Worm (Caenorhabditis elegans): ENCODE measurements around the gene srw-34.
A peak's percentile ranks its signal among the peaks of the same experiment; 100 is the strongest.

srw-34 gene

DNA sequence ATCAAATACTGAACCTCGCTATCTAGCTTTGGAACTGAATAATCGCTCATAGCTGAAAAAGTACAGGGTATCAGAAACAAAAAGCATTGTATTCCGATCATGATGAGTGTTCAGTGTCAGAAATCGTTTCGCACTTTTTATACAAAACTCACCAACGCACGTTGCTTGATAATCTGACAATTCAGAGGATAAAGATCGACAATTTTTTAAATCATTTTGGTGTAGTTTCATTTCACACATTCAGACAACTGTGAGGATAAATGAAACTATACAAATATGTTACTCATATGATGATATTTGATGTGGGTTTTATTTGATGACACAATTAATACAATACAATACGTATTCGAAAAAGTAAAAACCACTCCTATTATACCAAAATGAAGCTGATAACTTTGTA, 39.1 kb downstream of the srw-34 start, which contains the start of gene F57E7.2:
TSS of gene F57E7.2 (minus strand) at position 101 of the 400 bp plus-strand sequence.
- no peak for TF ChIP-seq nhr-77 (tag; optimal IDR thresholded peaks at IDR 0.05)
- TF ChIP-seq F26F4.8 (GFP tag; conservative IDR thresholded peaks at IDR 0.05) = no peak
- no peak for TF ChIP-seq arid-1 (GFP tag; conservative IDR thresholded peaks at IDR 0.05)
- TF ChIP-seq spr-3 (GFP tag; optimal IDR thresholded peaks at IDR 0.05) = no peak
- no peak for TF ChIP-seq nhr-11 (tag; optimal IDR thresholded peaks at IDR 0.05)
- no peak for TF ChIP-seq unc-130 (GFP tag; optimal IDR thresholded peaks at IDR 0.05)
- TF ChIP-seq T26A8.4 (GFP tag; IDR thresholded peaks at IDR 0.05) = no peak
- no peak for TF ChIP-seq Y105C5A.15 (GFP tag; IDR thresholded peaks at IDR 0.05)
- TF ChIP-seq egl-43 (GFP tag; IDR thresholded peaks at IDR 0.05) = no peak
- TF ChIP-seq mxl-3 (GFP tag; optimal IDR thresholded peaks at IDR 0.05) = no peak
- no peak for TF ChIP-seq ztf-11 (tag; optimal IDR thresholded peaks at IDR 0.05)
- no peak for TF ChIP-seq ZK337.2 (GFP tag; IDR thresholded peaks at IDR 0.05)
- TF ChIP-seq dmd-9 (GFP tag; IDR thresholded peaks at IDR 0.05) = no peak
- no peak for TF ChIP-seq nhr-25 (tag; optimal IDR thresholded peaks at IDR 0.05; ENCODE audit: borderline replicate concordance, insufficient read depth)
- TF ChIP-seq lim-7 (GFP tag; IDR thresholded peaks at IDR 0.05) = no peak
- TF ChIP-seq lin-29 (GFP tag; IDR thresholded peaks at IDR 0.05) = no peak

DNA sequence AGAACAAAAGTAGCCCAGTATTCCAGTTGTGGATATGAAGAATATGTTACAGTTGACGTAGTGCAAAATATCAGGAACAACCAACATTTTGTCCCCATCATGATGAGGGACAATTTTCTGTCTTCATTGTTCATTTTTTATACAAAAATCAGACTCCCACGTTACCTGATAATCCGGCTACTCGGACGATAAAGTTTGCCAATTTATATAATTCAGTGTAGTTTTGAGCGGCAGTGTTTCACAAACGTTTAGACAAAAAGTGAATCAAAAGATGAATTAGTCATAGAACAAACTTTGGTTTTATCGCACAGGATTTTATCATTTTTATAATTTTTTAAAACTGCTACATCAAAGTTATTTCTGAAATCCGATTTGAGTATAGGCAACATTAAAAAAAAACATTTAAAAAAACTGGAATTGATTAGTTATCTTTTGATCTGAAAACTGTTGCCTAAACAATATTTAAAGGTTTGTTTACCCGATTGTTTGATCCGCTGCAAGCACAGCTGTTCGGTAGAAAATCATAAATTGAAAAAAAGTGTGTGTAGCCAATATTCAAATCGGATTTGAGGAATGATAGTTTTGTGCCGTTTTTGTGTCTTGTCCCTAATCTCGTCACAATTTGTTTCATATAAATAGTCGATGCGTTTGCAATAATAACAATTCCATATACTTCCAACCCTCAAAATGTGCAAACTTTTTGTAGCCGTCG, 41.1 kb downstream of the srw-34 start, which contains the start of the genes F57E7.4 and spig-6:
TSS of gene F57E7.4 (minus strand) at position 101 of the 712 bp plus-strand sequence.
TSS of gene spig-6 (plus strand) at position 662 of the 712 bp plus-strand sequence.
- TF ChIP-seq D1046.2 (GFP tag; IDR thresholded peaks at IDR 0.05) = no peak
- TF ChIP-seq unc-62 (GFP tag; optimal IDR thresholded peaks at IDR 0.05 in 1 of 2) = peak in 1 of 2 experiments; percentile 68
- no peak for TF ChIP-seq unc-62 (tag; optimal IDR thresholded peaks at IDR 0.05)
- TF ChIP-seq egl-43 (GFP tag; IDR thresholded peaks at IDR 0.05) = no peak
- no peak for TF ChIP-seq spr-1 (tag; optimal IDR thresholded peaks at IDR 0.05)
- TF ChIP-seq T20F7.1 (GFP tag; optimal IDR thresholded peaks at IDR 0.05) = no peak
- no peak for TF ChIP-seq zip-2 (tag; optimal IDR thresholded peaks at IDR 0.05)
- no peak for TF ChIP-seq F26F4.8 (GFP tag; conservative IDR thresholded peaks at IDR 0.05)
- no peak for TF ChIP-seq zip-11 (GFP tag; IDR thresholded peaks at IDR 0.05)

DNA sequence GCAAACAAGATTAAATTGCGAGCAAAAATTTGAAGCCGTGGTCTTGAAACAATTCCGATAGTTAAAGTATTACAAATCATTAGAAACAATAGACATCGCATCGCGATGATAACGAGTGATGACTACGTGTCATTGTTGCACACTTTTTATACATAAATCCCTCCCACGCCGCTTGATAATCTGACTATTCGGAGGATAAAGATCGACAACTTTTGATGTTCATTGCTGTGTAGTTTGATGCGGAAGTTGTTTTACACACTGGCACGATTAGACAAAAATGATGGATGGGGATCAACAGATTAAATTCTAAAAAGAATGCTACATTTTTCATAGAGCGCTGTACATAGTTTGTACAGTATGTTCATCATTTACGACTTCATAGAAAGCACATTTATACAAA, 42.9 kb downstream of the srw-34 start, which contains the start of gene T08G3.11:
TSS of gene T08G3.11 (minus strand) at position 101 of the 400 bp plus-strand sequence.
- no peak for TF ChIP-seq zip-11 (GFP tag; IDR thresholded peaks at IDR 0.05)
- peak in 1 of 2 experiments; percentile 67 for TF ChIP-seq unc-62 (GFP tag; optimal IDR thresholded peaks at IDR 0.05 in 1 of 2)
- no peak for TF ChIP-seq unc-62 (tag; optimal IDR thresholded peaks at IDR 0.05)

DNA sequence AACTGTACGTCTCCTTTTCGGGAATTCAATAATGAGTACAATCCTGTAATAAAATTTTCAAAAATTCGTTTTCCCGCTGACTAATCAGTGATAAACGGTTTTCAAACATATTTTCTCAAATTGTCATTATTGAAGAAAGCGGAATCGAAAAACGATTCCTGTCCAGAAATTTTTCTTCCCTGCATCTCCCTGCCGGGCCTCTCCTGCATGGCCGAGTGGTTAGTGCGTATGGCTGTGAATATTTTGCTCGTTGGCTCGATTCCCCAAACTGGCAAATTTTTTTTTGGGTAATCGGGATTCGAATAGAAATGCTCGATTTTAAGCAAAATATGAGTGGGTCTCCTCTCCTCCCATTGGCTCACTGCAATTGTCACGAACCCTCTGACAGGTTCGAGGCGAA, 47.5 kb downstream of the srw-34 start:
- TF ChIP-seq lim-7 (GFP tag; IDR thresholded peaks at IDR 0.05) (peak; percentile 59; the same call in 1 of the 2 replicates), vab-7 (GFP tag; IDR thresholded peaks at IDR 0.05) (peak; percentile 41; the same call in 1 of the 2 replicates), dmd-6 (GFP tag; IDR thresholded peaks at IDR 0.05) (0 out of 2 replicates have a peak, but pooled peaks have one; percentile 20)

DNA sequence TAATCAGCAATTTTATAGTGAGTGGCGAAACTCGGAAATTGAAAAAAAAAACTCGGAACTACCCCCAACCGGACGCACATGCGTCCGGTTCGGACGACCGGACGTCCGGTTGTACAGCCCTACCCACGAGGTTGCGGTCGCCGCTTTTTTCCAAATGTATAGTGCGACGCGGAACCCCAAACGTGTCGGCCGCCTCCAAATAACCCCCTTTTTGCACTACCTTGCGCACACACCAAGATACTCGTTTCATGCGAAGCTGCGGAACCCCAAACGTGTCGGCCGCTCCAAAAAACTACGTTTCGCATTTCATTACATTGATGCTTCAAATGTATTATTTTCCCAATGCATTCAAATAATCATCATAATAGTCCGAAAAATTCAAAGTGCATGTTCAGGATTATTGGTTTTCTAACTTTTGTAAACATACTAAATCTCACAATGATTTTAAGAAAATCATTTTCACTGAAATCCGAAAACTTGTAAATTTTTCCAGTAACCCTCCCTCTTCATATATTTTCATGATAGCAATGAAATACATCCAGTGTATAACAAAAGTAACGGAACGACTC, 50.1 kb downstream of the srw-34 start, which contains the start of gene srw-35:
TSS of gene srw-35 (plus strand) at position 519 of the 569 bp plus-strand sequence.
- TF ChIP-seq lin-38 (GFP tag; IDR thresholded peaks at IDR 0.05) = no peak
- TF ChIP-seq php-3 (GFP tag; IDR thresholded peaks at IDR 0.05) = 0 out of 2 replicates have a peak, but pooled peaks have one; percentile 19

DNA sequence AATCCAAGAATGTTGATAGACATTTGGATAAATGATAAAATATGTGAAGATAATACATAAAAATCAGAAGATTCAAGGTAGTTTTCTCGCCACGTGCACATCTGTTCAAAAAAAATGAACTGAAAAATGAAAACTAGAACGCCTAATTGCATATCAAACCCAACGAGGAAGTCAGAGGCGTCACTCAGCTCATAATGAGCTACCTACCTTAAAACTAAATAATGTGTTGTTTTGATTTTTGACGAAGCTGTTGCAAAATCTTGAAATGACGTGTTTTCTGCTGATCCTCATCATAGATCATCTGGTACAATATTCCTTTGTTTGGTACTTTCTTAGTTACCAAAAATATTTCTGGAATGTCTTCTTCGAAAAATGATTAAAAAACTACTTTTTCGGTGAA, 51.2 kb downstream of the srw-34 start, which contains the start of gene srh-138:
TSS of gene srh-138 (minus strand) at position 101 of the 400 bp plus-strand sequence.
- TF ChIP-seq dpl-1 (GFP tag; optimal IDR thresholded peaks at IDR 0.05) (no peak), Y5F2A.4 (GFP tag; optimal IDR thresholded peaks at IDR 0.05) (no peak), nhr-237 (tag; optimal IDR thresholded peaks at IDR 0.05) (no peak), Y105C5A.15 (GFP tag; IDR thresholded peaks at IDR 0.05) (no peak), T26A8.4 (GFP tag; IDR thresholded peaks at IDR 0.05) (no peak), Y48G9A.11 (GFP tag; IDR thresholded peaks at IDR 0.05) (no peak), zfp-3 (GFP tag; conservative IDR thresholded peaks at IDR 0.05) (no peak), nhr-11 (tag; optimal IDR thresholded peaks at IDR 0.05) (no peak), rbr-2 (tag; optimal IDR thresholded peaks at IDR 0.05) (no peak)

All from whole organism, L4 larva.